Fruit fly (Drosophila melanogaster): Measurements from ENCODE around the gene repo.

repo gene

DNA sequence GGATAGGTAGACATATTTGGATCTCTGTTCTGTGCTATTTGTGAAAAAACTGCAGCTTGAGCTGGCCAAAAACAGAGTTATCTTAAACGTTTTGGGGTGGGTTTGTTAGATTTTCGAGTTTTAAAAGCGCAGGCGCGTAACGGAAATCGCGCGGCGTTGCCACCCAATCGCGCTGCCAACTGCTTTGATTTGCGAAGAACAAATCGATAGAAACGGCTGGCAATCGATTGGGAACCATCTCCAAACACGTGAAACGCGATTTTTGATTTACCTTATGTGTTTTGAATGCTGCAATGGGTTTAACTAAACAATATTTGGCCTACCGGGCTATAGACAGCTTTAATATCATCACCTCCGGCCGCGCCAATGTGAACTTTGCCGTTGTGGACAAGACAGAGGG lies 47.4 kb downstream of the repo start, which contains the start of the genes CG14312 and CG8064 (continued):
- TF ChIP-seq Sry-δ (GFP tag; optimal IDR thresholded peaks at IDR 0.05) (peak; percentile 94), hth (optimal IDR thresholded peaks at IDR 0.05) (no peak), cwo (GFP tag; optimal IDR thresholded peaks at IDR 0.05) (peak; percentile 91), ac (GFP tag; optimal IDR thresholded peaks at IDR 0.05) (no peak), Xbp1 (GFP tag; optimal IDR thresholded peaks at IDR 0.05) (no peak), Lhr (GFP tag; optimal IDR thresholded peaks at IDR 0.05) (peak; percentile 48), CG6791 (GFP tag; IDR thresholded peaks at IDR 0.05; ENCODE audit: partially characterized antibody) (peak; percentile 78), CG34422 (GFP tag; IDR thresholded peaks at IDR 0.05) (peak; percentile 61; the same call in 1 of the 3 replicates), esg (GFP tag; conservative IDR thresholded peaks at IDR 0.05) (no peak), Dref (GFP tag; IDR thresholded peaks at IDR 0.05) (peak; percentile 94), dpn (GFP tag; optimal IDR thresholded peaks at IDR 0.05) (no peak), Opbp (GFP tag; IDR thresholded peaks at IDR 0.05; ENCODE audit: partially characterized antibody) (peak; percentile 75), pnt (GFP tag; optimal IDR thresholded peaks at IDR 0.05) (no peak), nerfin-1 (tag; optimal IDR thresholded peaks at IDR 0.05) (no peak), CG15601 (tag; optimal IDR thresholded peaks at IDR 0.05) (peak; percentile 4), tx (GFP tag; optimal IDR thresholded peaks at IDR 0.05) (no peak), tna (GFP tag; IDR thresholded peaks at IDR 0.05; ENCODE audit: partially characterized antibody) (no peak), vnd (GFP tag; IDR thresholded peaks at IDR 0.05; ENCODE audit: partially characterized antibody) (peak; percentile 44; the same call in 1 of the 3 replicates), insv (GFP tag; optimal IDR thresholded peaks at IDR 0.05) (no peak), her (GFP tag; optimal IDR thresholded peaks at IDR 0.05) (peak; percentile 12), seq (GFP tag; IDR thresholded peaks at IDR 0.05) (peak; percentile 44; the same call in 1 of the 2 replicates), CG33213 (GFP tag; optimal IDR thresholded peaks at IDR 0.05) (peak; percentile 33), hbn (GFP tag; IDR thresholded peaks at IDR 0.05; ENCODE audit: partially characterized antibody) (peak; percentile 65), CG10267 (tag; optimal IDR thresholded peaks at IDR 0.05) (peak; percentile 34), Sin3A (optimal IDR thresholded peaks at IDR 0.05) (peak; percentile 57), CG17568 (GFP tag; optimal IDR thresholded peaks at IDR 0.05) (no peak), CG17829 (tag; optimal IDR thresholded peaks at IDR 0.05) (peak; percentile 21), CG13287 (GFP tag; IDR thresholded peaks at IDR 0.05; ENCODE audit: partially characterized antibody) (peak; percentile 81), Hey (tag; optimal IDR thresholded peaks at IDR 0.05) (no peak), CG4617 (GFP tag; optimal IDR thresholded peaks at IDR 0.05; ENCODE audit: borderline replicate concordance) (peak; percentile 37), Trl (optimal IDR thresholded peaks at IDR 0.05) (no peak), Trl (GFP tag; optimal IDR thresholded peaks at IDR 0.05) (no peak), twi (tag; optimal IDR thresholded peaks at IDR 0.05) (no peak), cato (GFP tag; optimal IDR thresholded peaks at IDR 0.05; ENCODE audit: borderline replicate concordance) (no peak), kni (GFP tag; optimal IDR thresholded peaks at IDR 0.05) (no peak), Fer2 (tag; optimal IDR thresholded peaks at IDR 0.05) (no peak), Doc3 (GFP tag; IDR thresholded peaks at IDR 0.05; ENCODE audit: partially characterized antibody) (peak; percentile 21; the same call in 1 of the 3 replicates), CG12391 (tag; optimal IDR thresholded peaks at IDR 0.05) (no peak), Poxn (GFP tag; IDR thresholded peaks at IDR 0.05) (no peak), C15 (GFP tag; IDR thresholded peaks at IDR 0.05) (no peak), phol (tag; optimal IDR thresholded peaks at IDR 0.05) (peak; percentile 15), CHES-1-like (GFP tag; optimal IDR thresholded peaks at IDR 0.05) (peak; percentile 29), HLH4C (GFP tag; IDR thresholded peaks at IDR 0.05; ENCODE audit: partially characterized antibody) (peak; percentile 66), MESR4 (GFP tag; optimal IDR thresholded peaks at IDR 0.05) (peak; percentile 62), CG42726 (GFP tag; IDR thresholded peaks at IDR 0.05; ENCODE audit: partially characterized antibody) (peak; percentile 13; the same call in 1 of the 2 replicates), nmo (GFP tag; optimal IDR thresholded peaks at IDR 0.05) (peak; percentile 30), Med (GFP tag) (peak; percentile 55), lbe (GFP tag; optimal IDR thresholded peaks at IDR 0.05) (no peak), gro (GFP tag; optimal IDR thresholded peaks at IDR 0.05) (peak; percentile 10), nerfin-2 (GFP tag; IDR thresholded peaks at IDR 0.05; ENCODE audit: partially characterized antibody) (peak; percentile 30; the same call in 1 of the 2 replicates)
